Worm (Caenorhabditis elegans): ENCODE results near the gene F31F7.1.
A peak's percentile ranks its signal among the peaks of the same experiment; 100 is the strongest.

DNA sequence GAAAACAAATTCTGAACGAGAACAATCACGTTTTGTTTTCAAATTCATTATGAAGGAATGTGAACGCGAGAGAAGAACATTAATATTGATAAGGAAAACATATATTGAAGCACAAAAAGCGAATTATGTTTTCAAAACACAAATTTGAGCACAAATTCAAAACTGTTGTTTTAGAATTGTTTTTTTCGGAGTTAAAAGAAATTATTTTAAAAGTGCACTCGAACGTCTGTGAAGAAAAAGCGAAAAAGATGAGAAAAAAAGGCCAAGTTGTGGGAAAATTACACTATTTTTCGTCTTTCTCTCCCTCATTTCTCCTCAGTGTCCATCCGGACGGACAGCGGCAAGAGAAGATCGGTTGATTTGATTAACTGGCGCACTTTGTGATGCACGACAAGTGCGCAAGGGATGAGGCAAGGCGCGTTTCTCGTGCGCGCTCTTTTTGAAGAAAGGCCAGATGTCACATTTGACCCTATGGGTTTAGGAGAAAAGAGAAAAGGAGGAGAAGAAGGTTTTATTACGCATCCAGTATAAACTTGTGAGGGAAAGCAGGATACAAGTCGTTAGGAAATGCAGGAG, 8.9 kb upstream of the F31F7.1 start, which contains the start of gene mrck-1:
- TF ChIP-seq cog-1 (tag; optimal IDR thresholded peaks at IDR 0.05) (peak; percentile 94), tab-1 (GFP tag; IDR thresholded peaks at IDR 0.05) (peak; percentile 90), flt-1 (GFP tag; IDR thresholded peaks at IDR 0.05) (peak; percentile 91), klf-2 (GFP tag; conservative IDR thresholded peaks at IDR 0.05) (peak; percentile 61)
